Worm (Caenorhabditis elegans): ENCODE measurements around the gene srz-60.
A peak's percentile ranks its signal among the peaks of the same experiment; 100 is the strongest.
"Not testable (repeated sequence)": the region's sequence is repeated elsewhere in the genome, so short reads cannot be mapped to it uniquely, and the experiment has no call there.

srz-60 gene

ce11 chrIV:3394066-3394465 is 34.6 kb upstream of the srz-60 start, which contains the start of gene C04C3.4:
Gene C04C3.4, plus strand, starts transcription at chrIV:3394366.
- not testable (repeated sequence) for TF ChIP-seq mab-5, elt-3, sptf-1 (tag; optimal IDR thresholded peaks at IDR 0.05)

ce11 chrIV:3395581-3395980 is 33.1 kb upstream of the srz-60 start, which contains the start of gene C04C3.14:
Gene C04C3.14, plus strand, starts transcription at chrIV:3395881.
- TF ChIP-seq nhr-237 (tag; optimal IDR thresholded peaks at IDR 0.05) (no peak), elt-3 (tag; optimal IDR thresholded peaks at IDR 0.05) (no peak), nhr-76 (tag; optimal IDR thresholded peaks at IDR 0.05) (no peak), ham-2 (GFP tag; optimal IDR thresholded peaks at IDR 0.05) (no peak), pha-4 (tag; optimal IDR thresholded peaks at IDR 0.05) (no peak), mep-1 (tag; optimal IDR thresholded peaks at IDR 0.05) (no peak), hlh-1 (tag; optimal IDR thresholded peaks at IDR 0.05) (no peak), lin-13 (tag; optimal IDR thresholded peaks at IDR 0.05) (no peak), unc-120 (tag; optimal IDR thresholded peaks at IDR 0.05; ENCODE audit: poor library complexity, severe bottlenecking) (no peak), nhr-12 (tag; optimal IDR thresholded peaks at IDR 0.05) (no peak), mls-2 (tag; optimal IDR thresholded peaks at IDR 0.05) (no peak), snpc-4 (tag; optimal IDR thresholded peaks at IDR 0.05) (no peak), zip-8 (tag; optimal IDR thresholded peaks at IDR 0.05) (no peak), unc-62 (GFP tag; optimal IDR thresholded peaks at IDR 0.05) (no peak), sem-2 (GFP tag; optimal IDR thresholded peaks at IDR 0.05) (no peak)

- no peak for TF ChIP-seq nhr-28 (tag; optimal IDR thresholded peaks at IDR 0.05)
- TF ChIP-seq unc-120 (tag; optimal IDR thresholded peaks at IDR 0.05; ENCODE audit: poor library complexity, severe bottlenecking) = no peak
- no peak for TF ChIP-seq ces-1 (GFP tag; optimal IDR thresholded peaks at IDR 0.05)
- TF ChIP-seq ceh-39 (tag; optimal IDR thresholded peaks at IDR 0.05) = no peak
- no peak for TF ChIP-seq lsy-2 (tag; optimal IDR thresholded peaks at IDR 0.05)
- TF ChIP-seq ceh-43 (GFP tag; optimal IDR thresholded peaks at IDR 0.05) = no peak
- TF ChIP-seq elt-1 (tag; optimal IDR thresholded peaks at IDR 0.05; ENCODE audit: borderline replicate concordance, insufficient read depth) = no peak
- TF ChIP-seq unc-62 (GFP tag; optimal IDR thresholded peaks at IDR 0.05) = no peak
- TF ChIP-seq nhr-12 (tag; optimal IDR thresholded peaks at IDR 0.05) = no peak
- no peak for TF ChIP-seq unc-39 (tag; optimal IDR thresholded peaks at IDR 0.05)
- no peak for TF ChIP-seq cnd-1 (tag; optimal IDR thresholded peaks at IDR 0.05)
- no peak for TF ChIP-seq sptf-1 (tag; optimal IDR thresholded peaks at IDR 0.05)
- no peak for TF ChIP-seq nhr-2 (tag; optimal IDR thresholded peaks at IDR 0.05)
- no peak for TF ChIP-seq nhr-237 (tag; optimal IDR thresholded peaks at IDR 0.05)
- no peak for TF ChIP-seq flh-1 (GFP tag; optimal IDR thresholded peaks at IDR 0.05)
Measured at ce11 chrIV:3398078-3398477, 30.6 kb upstream of the srz-60 start.

- TF ChIP-seq sptf-1 (tag; optimal IDR thresholded peaks at IDR 0.05) (peak; percentile 49), hlh-1 (tag; optimal IDR thresholded peaks at IDR 0.05) (no peak), ceh-43 (GFP tag; optimal IDR thresholded peaks at IDR 0.05) (no peak), ham-2 (GFP tag; optimal IDR thresholded peaks at IDR 0.05) (peak; percentile 33), unc-62 (GFP tag; optimal IDR thresholded peaks at IDR 0.05) (no peak), mab-5 (tag; optimal IDR thresholded peaks at IDR 0.05) (no peak), mep-1 (tag; optimal IDR thresholded peaks at IDR 0.05) (peak; percentile 41), tbx-8 (GFP tag; optimal IDR thresholded peaks at IDR 0.05) (no peak), drap-1 (GFP tag; optimal IDR thresholded peaks at IDR 0.05) (peak; percentile 36), lsy-2 (tag; optimal IDR thresholded peaks at IDR 0.05) (peak; percentile 93), bed-3 (GFP tag; optimal IDR thresholded peaks at IDR 0.05) (no peak), lin-13 (tag; optimal IDR thresholded peaks at IDR 0.05) (peak; percentile 21), nhr-2 (tag; optimal IDR thresholded peaks at IDR 0.05) (no peak), M03D4.4 (tag; optimal IDR thresholded peaks at IDR 0.05) (peak; percentile 35)
Measured at ce11 chrIV:3399015-3399722, 29.5 kb upstream of the srz-60 start, which contains the start of the genes dyf-3 and pdhb-1. Gene dyf-3, minus strand, starts transcription at chrIV:3399231. Gene pdhb-1, plus strand, starts transcription at chrIV:3399672.

- TF ChIP-seq pha-4 (tag; optimal IDR thresholded peaks at IDR 0.05) = no peak
- TF ChIP-seq nhr-2 (tag; optimal IDR thresholded peaks at IDR 0.05) = no peak
- TF ChIP-seq unc-62 (GFP tag; optimal IDR thresholded peaks at IDR 0.05) = no peak
- no peak for TF ChIP-seq M03D4.4 (tag; optimal IDR thresholded peaks at IDR 0.05)
- no peak for TF ChIP-seq nhr-76 (tag; optimal IDR thresholded peaks at IDR 0.05)
- TF ChIP-seq bed-3 (GFP tag; optimal IDR thresholded peaks at IDR 0.05) = no peak
- TF ChIP-seq cnd-1 (tag; optimal IDR thresholded peaks at IDR 0.05) = no peak
- no peak for TF ChIP-seq zip-8 (tag; optimal IDR thresholded peaks at IDR 0.05)
- no peak for TF ChIP-seq lin-13 (tag; optimal IDR thresholded peaks at IDR 0.05)
- no peak for TF ChIP-seq drap-1 (GFP tag; optimal IDR thresholded peaks at IDR 0.05)
- TF ChIP-seq blmp-1 (tag; optimal IDR thresholded peaks at IDR 0.05) = no peak
Measured at ce11 chrIV:3400941-3401340, 27.8 kb upstream of the srz-60 start.
